Fruit fly (Drosophila melanogaster): ENCODE measurements around the gene Gug.

The Gug gene

dm6 chr3L:8512428-8512827 is 62.7 kb downstream of the Gug start, which contains the start of gene CG6765 (continued):
- TF ChIP-seq Oli (tag; optimal IDR thresholded peaks at IDR 0.05) (no peak), Aef1 (GFP tag; IDR thresholded peaks at IDR 0.05) (no peak), MBD-R2 (GFP tag; IDR thresholded peaks at IDR 0.05) (no peak), BtbVII (GFP tag; optimal IDR thresholded peaks at IDR 0.05) (no peak), onecut (GFP tag; IDR thresholded peaks at IDR 0.05) (peak; percentile 99), ken (GFP tag; IDR thresholded peaks at IDR 0.05) (no peak), Deaf1 (tag; optimal IDR thresholded peaks at IDR 0.05) (peak; percentile 57), CG42726 (GFP tag; IDR thresholded peaks at IDR 0.05; ENCODE audit: partially characterized antibody) (no peak), CG14667 (GFP tag; IDR thresholded peaks at IDR 0.05) (no peak), D19B (GFP tag; optimal IDR thresholded peaks at IDR 0.05) (no peak), slp2 (GFP tag; optimal IDR thresholded peaks at IDR 0.05) (no peak), CG16779 (GFP tag; IDR thresholded peaks at IDR 0.05) (no peak), CG17186 (GFP tag; optimal IDR thresholded peaks at IDR 0.05) (no peak), z (GFP tag; IDR thresholded peaks at IDR 0.05) (no peak), vfl (GFP tag; optimal IDR thresholded peaks at IDR 0.05) (no peak), gsb-n (tag; optimal IDR thresholded peaks at IDR 0.05) (no peak), phol (tag; optimal IDR thresholded peaks at IDR 0.05) (no peak), oc (tag; optimal IDR thresholded peaks at IDR 0.05) (no peak), peb (GFP tag; IDR thresholded peaks at IDR 0.05) (no peak), CkIIα-i1 (GFP tag; IDR thresholded peaks at IDR 0.05) (no peak), fd3F (GFP tag; optimal IDR thresholded peaks at IDR 0.05) (no peak), crp (GFP tag; optimal IDR thresholded peaks at IDR 0.05) (no peak), lab (GFP tag; optimal IDR thresholded peaks at IDR 0.05) (no peak), Nf-YA (GFP tag; IDR thresholded peaks at IDR 0.05) (no peak), ewg (GFP tag; optimal IDR thresholded peaks at IDR 0.05) (peak; percentile 64), mld (GFP tag; IDR thresholded peaks at IDR 0.05; ENCODE audit: partially characterized antibody) (0 out of 3 replicates have a peak, but pooled peaks have one; percentile 31), Poxn (GFP tag; IDR thresholded peaks at IDR 0.05) (no peak), maf-S (GFP tag; optimal IDR thresholded peaks at IDR 0.05) (no peak), CG5180 (GFP tag; optimal IDR thresholded peaks at IDR 0.05) (peak; percentile 64), CG32767 (GFP tag; IDR thresholded peaks at IDR 0.05) (no peak), CG15514 (GFP tag; optimal IDR thresholded peaks at IDR 0.05) (peak; percentile 2), CG9876 (GFP tag; optimal IDR thresholded peaks at IDR 0.05) (no peak), CG10147 (GFP tag; optimal IDR thresholded peaks at IDR 0.05) (no peak), zen2 (GFP tag; IDR thresholded peaks at IDR 0.05; ENCODE audit: partially characterized antibody) (no peak), amos (GFP tag; IDR thresholded peaks at IDR 0.05; ENCODE audit: partially characterized antibody) (0 out of 2 replicates have a peak, but pooled peaks have one; percentile 4), ase (GFP tag; IDR thresholded peaks at IDR 0.05) (no peak), chinmo (GFP tag; IDR thresholded peaks at IDR 0.05; ENCODE audit: partially characterized antibody) (no peak), CG7357 (GFP tag; IDR thresholded peaks at IDR 0.05) (no peak), unc-4 (GFP tag; IDR thresholded peaks at IDR 0.05; ENCODE audit: partially characterized antibody) (no peak), CG31441 (GFP tag; IDR thresholded peaks at IDR 0.05) (no peak), CG2889 (GFP tag; IDR thresholded peaks at IDR 0.05) (no peak), BEAF-32 (GFP tag; optimal IDR thresholded peaks at IDR 0.05) (no peak), C15 (GFP tag; IDR thresholded peaks at IDR 0.05) (no peak), Atf6 (GFP tag; IDR thresholded peaks at IDR 0.05) (no peak), Trl (optimal IDR thresholded peaks at IDR 0.05) (peak; percentile 83), Trl (GFP tag; optimal IDR thresholded peaks at IDR 0.05) (no peak), Adf1 (GFP tag; IDR thresholded peaks at IDR 0.05) (peak; percentile 6; the same call in 1 of the 2 replicates), Hand (GFP tag; optimal IDR thresholded peaks at IDR 0.05) (no peak), gce (GFP tag; IDR thresholded peaks at IDR 0.05) (no peak), NC2β (GFP tag; optimal IDR thresholded peaks at IDR 0.05) (no peak), pros (GFP tag; optimal IDR thresholded peaks at IDR 0.05) (no peak)

Data from whole organism, embryonic.